Fruit fly (Drosophila melanogaster): ENCODE results near the gene Faf2.
A peak's percentile ranks its signal among the peaks of the same experiment; 100 is the strongest.

Faf2 gene

dm6 chr2L:18737239-18737638 is 28.8 kb upstream of the Faf2 start (continued):
- TF ChIP-seq CG12769 (tag; optimal IDR thresholded peaks at IDR 0.05) (peak; percentile 86), MTF-1 (GFP tag; optimal IDR thresholded peaks at IDR 0.05; ENCODE audit: borderline replicate concordance) (no peak)

dm6 chr2L:18735553-18736167 is 27.2 kb upstream of the Faf2 start:
- TF ChIP-seq CG7556 (GFP tag; optimal IDR thresholded peaks at IDR 0.05): no peak
- no peak for TF ChIP-seq az2 (GFP tag; optimal IDR thresholded peaks at IDR 0.05)
- TF ChIP-seq CG10209 (GFP tag; optimal IDR thresholded peaks at IDR 0.05): no peak
- no peak for TF ChIP-seq Scr (GFP tag; IDR thresholded peaks at IDR 0.05; ENCODE audit: partially characterized antibody)
- TF ChIP-seq Kr (GFP tag; optimal IDR thresholded peaks at IDR 0.05): peak; percentile 59
- TF ChIP-seq NfI (GFP tag; optimal IDR thresholded peaks at IDR 0.05): no peak
- peak; percentile 86 for TF ChIP-seq CG2199 (GFP tag; IDR thresholded peaks at IDR 0.05)
- no peak for TF ChIP-seq CG14667 (GFP tag; IDR thresholded peaks at IDR 0.05)
- peak in 1 of 2 experiments; percentile 22 for TF ChIP-seq Dfd (GFP tag; optimal IDR thresholded peaks at IDR 0.05)
- TF ChIP-seq cwo (GFP tag; optimal IDR thresholded peaks at IDR 0.05): no peak
- TF ChIP-seq Eip74EF (GFP tag; optimal IDR thresholded peaks at IDR 0.05): no peak
- no peak for TF ChIP-seq rib (GFP tag; IDR thresholded peaks at IDR 0.05)
- TF ChIP-seq pita (GFP tag; optimal IDR thresholded peaks at IDR 0.05): no peak
- no peak for TF ChIP-seq CG3726 (GFP tag; IDR thresholded peaks at IDR 0.05)
- no peak for TF ChIP-seq HLHmδ (GFP tag; optimal IDR thresholded peaks at IDR 0.05)
- no peak for TF ChIP-seq pan (optimal IDR thresholded peaks at IDR 0.05)
- no peak for TF ChIP-seq pan (GFP tag; optimal IDR thresholded peaks at IDR 0.05 in 1 of 2, IDR thresholded peaks at IDR 0.05 in 1 of 2)
- TF ChIP-seq Ptx1 (GFP tag; IDR thresholded peaks at IDR 0.05): no peak
- no peak for TF ChIP-seq CG9609 (GFP tag; optimal IDR thresholded peaks at IDR 0.05)
- no peak for TF ChIP-seq CG10565 (GFP tag; optimal IDR thresholded peaks at IDR 0.05)
- no peak for TF ChIP-seq sqz (GFP tag; optimal IDR thresholded peaks at IDR 0.05)
- no peak for TF ChIP-seq lab (GFP tag; optimal IDR thresholded peaks at IDR 0.05)
- no peak for TF ChIP-seq jigr1 (GFP tag; IDR thresholded peaks at IDR 0.05)
- peak; percentile 94 for TF ChIP-seq Deaf1 (tag; optimal IDR thresholded peaks at IDR 0.05)
- TF ChIP-seq trh (GFP tag; optimal IDR thresholded peaks at IDR 0.05): no peak
- TF ChIP-seq Meics (GFP tag; optimal IDR thresholded peaks at IDR 0.05): no peak
- TF ChIP-seq Blimp-1 (GFP tag; optimal IDR thresholded peaks at IDR 0.05): peak; percentile 14
- TF ChIP-seq Dek (tag; optimal IDR thresholded peaks at IDR 0.05): no peak
- TF ChIP-seq CG17385 (GFP tag; optimal IDR thresholded peaks at IDR 0.05): no peak
- no peak for TF ChIP-seq tio (GFP tag; optimal IDR thresholded peaks at IDR 0.05)
- no peak for TF ChIP-seq sens-2 (GFP tag; IDR thresholded peaks at IDR 0.05)
- TF ChIP-seq Rx (GFP tag; IDR thresholded peaks at IDR 0.05): no peak
- TF ChIP-seq CG4730 (GFP tag; IDR thresholded peaks at IDR 0.05): no peak
- TF ChIP-seq Xrp1 (GFP tag; IDR thresholded peaks at IDR 0.05): no peak
- TF ChIP-seq Adf1 (GFP tag; IDR thresholded peaks at IDR 0.05): peak; percentile 56
- 0 out of 2 replicates have a peak, but pooled peaks have one; percentile 20 for TF ChIP-seq CG13287 (GFP tag; IDR thresholded peaks at IDR 0.05; ENCODE audit: partially characterized antibody)
- no peak for TF ChIP-seq CG3847 (GFP tag; IDR thresholded peaks at IDR 0.05)
- TF ChIP-seq NFAT (GFP tag; IDR thresholded peaks at IDR 0.05): no peak
- TF ChIP-seq disco-r (GFP tag; optimal IDR thresholded peaks at IDR 0.05): no peak
- TF ChIP-seq Fer3 (tag; optimal IDR thresholded peaks at IDR 0.05): no peak
- TF ChIP-seq sens (GFP tag): no peak
- 0 out of 3 replicates have a peak, but pooled peaks have one; percentile 9 for TF ChIP-seq zen2 (GFP tag; IDR thresholded peaks at IDR 0.05; ENCODE audit: partially characterized antibody)
- no peak for TF ChIP-seq CG2875 (GFP tag; optimal IDR thresholded peaks at IDR 0.05)
- no peak for TF ChIP-seq Hsf (GFP tag; optimal IDR thresholded peaks at IDR 0.05)
- 0 out of 2 replicates have a peak, but pooled peaks have one; percentile 18 for TF ChIP-seq Rfx (GFP tag; IDR thresholded peaks at IDR 0.05)
- no peak for TF ChIP-seq pzg (GFP tag; optimal IDR thresholded peaks at IDR 0.05)
- no peak for TF ChIP-seq h (optimal IDR thresholded peaks at IDR 0.05)
